Worm (Caenorhabditis elegans): Measurements from ENCODE around the gene T01B7.13.

The T01B7.13 gene

ce11 chrII:8747246-8747938, 32.2 kb downstream of the T01B7.13 start:
- TF ChIP-seq F13H6.1 (tag; optimal IDR thresholded peaks at IDR 0.05) (peak; percentile 48), ztf-1 (GFP tag; conservative IDR thresholded peaks at IDR 0.05) (0 out of 2 replicates have a peak, but pooled peaks have one; percentile 85), nhr-25 (tag; optimal IDR thresholded peaks at IDR 0.05) (peak; percentile 97), nhr-129 (tag; optimal IDR thresholded peaks at IDR 0.05) (peak; percentile 75), unc-62 (GFP tag; optimal IDR thresholded peaks at IDR 0.05) (no peak), aly-2 (tag; optimal IDR thresholded peaks at IDR 0.05) (no peak), sem-4 (tag; optimal IDR thresholded peaks at IDR 0.05) (peak; percentile 76), crh-2 (tag; optimal IDR thresholded peaks at IDR 0.05) (peak; percentile 17), mab-5 (tag; optimal IDR thresholded peaks at IDR 0.05) (no peak), elt-3 (tag; optimal IDR thresholded peaks at IDR 0.05) (no peak), nhr-237 (tag; optimal IDR thresholded peaks at IDR 0.05) (no peak), sma-9 (GFP tag; optimal IDR thresholded peaks at IDR 0.05) (peak; percentile 73), sma-9 (tag; optimal IDR thresholded peaks at IDR 0.05) (no peak), lin-13 (GFP tag; optimal IDR thresholded peaks at IDR 0.05) (peak; percentile 51), ceh-82 (tag; optimal IDR thresholded peaks at IDR 0.05) (no peak), sma-3 (GFP tag; optimal IDR thresholded peaks at IDR 0.05) (peak; percentile 69), blmp-1 (tag; optimal IDR thresholded peaks at IDR 0.05; ENCODE audit: insufficient read depth) (no peak), alr-1 (tag; optimal IDR thresholded peaks at IDR 0.05) (no peak), C34F6.9 (tag; optimal IDR thresholded peaks at IDR 0.05) (peak; percentile 25), elt-1 (tag; optimal IDR thresholded peaks at IDR 0.05) (no peak), nhr-11 (tag; optimal IDR thresholded peaks at IDR 0.05) (no peak), ztf-4 (tag; optimal IDR thresholded peaks at IDR 0.05) (peak; percentile 93), nhr-6 (tag; optimal IDR thresholded peaks at IDR 0.05) (peak; percentile 1), R02D3.7 (tag; optimal IDR thresholded peaks at IDR 0.05) (no peak), ceh-16 (tag; optimal IDR thresholded peaks at IDR 0.05) (no peak), dmd-4 (tag; optimal IDR thresholded peaks at IDR 0.05) (no peak), unc-55 (GFP tag; optimal IDR thresholded peaks at IDR 0.05) (no peak), ZK546.5 (tag; optimal IDR thresholded peaks at IDR 0.05) (no peak), lin-11 (tag; optimal IDR thresholded peaks at IDR 0.05) (peak; percentile 23), unc-39 (tag; optimal IDR thresholded peaks at IDR 0.05) (no peak), egl-27 (tag; optimal IDR thresholded peaks at IDR 0.05) (no peak), mdl-1 (tag; optimal IDR thresholded peaks at IDR 0.05) (no peak), lsy-2 (tag; optimal IDR thresholded peaks at IDR 0.05) (peak in 1 of 2 experiments; percentile 55), ama-1 (optimal IDR thresholded peaks at IDR 0.05) (peak; percentile 96), nhr-12 (tag; optimal IDR thresholded peaks at IDR 0.05) (no peak), snpc-4 (tag; optimal IDR thresholded peaks at IDR 0.05) (peak; percentile 1), fos-1 (tag; optimal IDR thresholded peaks at IDR 0.05) (no peak), nhr-77 (tag; optimal IDR thresholded peaks at IDR 0.05) (no peak), mbf-1 (tag; optimal IDR thresholded peaks at IDR 0.05) (no peak), nhr-21 (tag; optimal IDR thresholded peaks at IDR 0.05) (peak; percentile 82), lin-39 (tag; optimal IDR thresholded peaks at IDR 0.05) (no peak), nhr-10 (tag; optimal IDR thresholded peaks at IDR 0.05) (no peak), Y55F3AM.14 (GFP tag; optimal IDR thresholded peaks at IDR 0.05) (no peak), peb-1 (tag; optimal IDR thresholded peaks at IDR 0.05) (no peak), ztf-11 (tag; optimal IDR thresholded peaks at IDR 0.05) (no peak), skn-1 (tag; optimal IDR thresholded peaks at IDR 0.05) (no peak), zag-1 (tag; optimal IDR thresholded peaks at IDR 0.05) (no peak), gmeb-1 (tag; optimal IDR thresholded peaks at IDR 0.05) (no peak), nhr-23 (tag; optimal IDR thresholded peaks at IDR 0.05) (no peak)
